Fruit fly (Drosophila melanogaster) whole organism, embryonic: ENCODE data around the gene mahe.

Experiments
- Adf1 ChIP-seq: fragments of 200-800 bp; sonication (Bioruptor generic); IDR thresholded peaks from 2 replicates; pipeline ENCODE4 v1.3.6; 2022; ENCODE audit warnings: missing biosample characterization, missing genetic modification characterization
- Bdp1 ChIP-seq: fragments of 200-800 bp; sonication (Bioruptor generic); optimal IDR thresholded peaks from 3 replicates; lab custom pipeline; 2016; ENCODE audit warnings: missing biosample characterization, missing genetic modification characterization
- Blimp-1 ChIP-seq: fragments of 200-800 bp; sonication (Bioruptor generic); optimal IDR thresholded peaks from 3 replicates; lab custom pipeline; 2018; ENCODE audit warnings: missing biosample characterization, missing genetic modification characterization, mild to moderate bottlenecking, moderate library complexity, missing genetic modification reagents
- CG11093 ChIP-seq: fragments of 200-800 bp; sonication (Bioruptor generic); IDR thresholded peaks from 3 replicates; pipeline ENCODE4 v1.3.6; 2022; ENCODE audit warnings: missing biosample characterization, missing genetic modification characterization
- CG11560 ChIP-seq: fragments of 200-800 bp; sonication (Bioruptor generic); IDR thresholded peaks from 3 replicates; pipeline ENCODE4 v1.3.6; 2022; ENCODE audit warnings: missing biosample characterization, missing genetic modification characterization
- CG12071 ChIP-seq: fragments of 200-800 bp; sonication (Bioruptor generic); optimal IDR thresholded peaks from 3 replicates; lab custom pipeline; 2018; ENCODE audit warnings: missing biosample characterization, mild to moderate bottlenecking, missing genetic modification characterization
- CG12391 ChIP-seq: fragments of 200-800 bp; sonication (Bioruptor generic); optimal IDR thresholded peaks from 3 replicates; lab custom pipeline; 2018; ENCODE audit warnings: missing biosample characterization, mild to moderate bottlenecking, missing genetic modification characterization, moderate library complexity
- CG12659 ChIP-seq: fragments of 200-800 bp; sonication (Bioruptor generic); optimal IDR thresholded peaks from 3 replicates; lab custom pipeline; 2017; ENCODE audit warnings: mild to moderate bottlenecking, missing biosample characterization, missing genetic modification reagents, missing genetic modification characterization
- CG14014 ChIP-seq: fragments of 200-800 bp; sonication (Bioruptor generic); IDR thresholded peaks from 2 replicates; pipeline ENCODE4 v1.3.6; 2022; ENCODE audit warnings: missing biosample characterization, missing genetic modification characterization
- CG17186 ChIP-seq: fragments of 200-800 bp; sonication (Bioruptor generic); optimal IDR thresholded peaks from 3 replicates; lab custom pipeline; 2017; ENCODE audit warnings: missing biosample characterization, missing genetic modification reagents, missing genetic modification characterization
- CG18476 ChIP-seq: fragments of 200-800 bp; sonication (Bioruptor generic); optimal IDR thresholded peaks from 2 replicates; lab custom pipeline; 2016; ENCODE audit warnings: missing biosample characterization, mild to moderate bottlenecking, missing genetic modification characterization
- CG32767 ChIP-seq: fragments of 200-800 bp; sonication (Bioruptor generic); IDR thresholded peaks from 2 replicates; pipeline ENCODE4 v1.3.6; 2022; ENCODE audit warnings: missing biosample characterization, missing genetic modification characterization
- CG3995 ChIP-seq: fragments of 200-800 bp; sonication (Bioruptor generic); optimal IDR thresholded peaks from 3 replicates; lab custom pipeline; 2016; ENCODE audit warnings: missing biosample characterization, missing genetic modification characterization
- CG5245 ChIP-seq: fragments of 200-800 bp; sonication (Bioruptor generic); optimal IDR thresholded peaks from 3 replicates; lab custom pipeline; 2016; ENCODE audit warnings: missing biosample characterization, missing genetic modification characterization
- CG6689 ChIP-seq: fragments of 200-800 bp; sonication (Bioruptor generic); IDR thresholded peaks from 2 replicates; pipeline ENCODE4 v1.3.6; 2022; ENCODE audit warnings: missing biosample characterization, missing genetic modification characterization
- CG7987 ChIP-seq: fragments of 200-800 bp; sonication (Bioruptor generic); optimal IDR thresholded peaks from 2 replicates; lab custom pipeline; 2018; ENCODE audit warnings: missing biosample characterization, mild to moderate bottlenecking, missing genetic modification characterization, moderate library complexity
- CoRest ChIP-seq: fragments of 200-800 bp; sonication (Bioruptor generic); optimal IDR thresholded peaks from 3 replicates; lab custom pipeline; 2018; ENCODE audit warnings: missing biosample characterization, mild to moderate bottlenecking, missing genetic modification characterization, moderate library complexity
- D ChIP-seq, 2 experiments: fragments of 200-800 bp in 1 of 2; fragments of >200 bp in 1 of 2; sonication (Bioruptor generic) in 1 of 2; optimal IDR thresholded peaks; 2 replicates in 1 of 2; 3 replicates in 1 of 2; lab custom pipeline; 2017; ENCODE audit warnings: mild to moderate bottlenecking in 1 of 2, missing biosample characterization in 1 of 2, missing genetic modification characterization in 1 of 2, missing genetic modification reagents in 1 of 2
- Dbx ChIP-seq: fragments of 200-800 bp; sonication (Bioruptor generic); IDR thresholded peaks from 3 replicates; pipeline ENCODE4 v1.3.6; 2022; ENCODE audit warnings: missing biosample characterization, missing genetic modification characterization
- Dip3 ChIP-seq: fragments of 200-800 bp; sonication (Bioruptor generic); optimal IDR thresholded peaks from 3 replicates; lab custom pipeline; 2016; ENCODE audit warnings: missing biosample characterization, missing genetic modification characterization
- Dll ChIP-seq: fragments of 200-800 bp; sonication (Bioruptor generic); IDR thresholded peaks from 4 replicates; pipeline ENCODE4 v1.3.6; 2022; ENCODE audit warnings: missing biosample characterization, missing genetic modification characterization; ENCODE audit not compliant: partially characterized antibody
- Doc2 ChIP-seq: fragments of 200-800 bp; sonication (Bioruptor generic); IDR thresholded peaks from 2 replicates; pipeline ENCODE4 v1.3.6; 2022; ENCODE audit warnings: missing biosample characterization, missing genetic modification characterization
- Doc3 ChIP-seq: fragments of 200-800 bp; sonication (Bioruptor generic); IDR thresholded peaks from 3 replicates; pipeline ENCODE4 v1.3.6; 2022; ENCODE audit warnings: missing biosample characterization, missing genetic modification characterization; ENCODE audit not compliant: partially characterized antibody
- E2f1 ChIP-seq: fragments of 200-800 bp; sonication (Bioruptor generic); IDR thresholded peaks from 2 replicates; pipeline ENCODE4 v1.3.6; 2022; ENCODE audit warnings: missing biosample characterization, missing genetic modification characterization
- H15 ChIP-seq: fragments of 200-800 bp; sonication (Bioruptor generic); IDR thresholded peaks from 3 replicates; pipeline ENCODE4 v1.3.6; 2022; ENCODE audit warnings: missing biosample characterization, missing genetic modification characterization
- HLH3B ChIP-seq: fragments of 200-800 bp; sonication (Bioruptor generic); IDR thresholded peaks from 2 replicates; pipeline ENCODE4 v1.3.6; 2022; ENCODE audit warnings: missing biosample characterization, missing genetic modification characterization
- HLH54F ChIP-seq: fragments of 200-800 bp; sonication (Bioruptor generic); optimal IDR thresholded peaks from 3 replicates; lab custom pipeline; 2016; ENCODE audit warnings: missing biosample characterization, missing genetic modification characterization
- Hr3 ChIP-seq: fragments of 200-800 bp; sonication (Bioruptor generic); optimal IDR thresholded peaks from 3 replicates; lab custom pipeline; 2016; ENCODE audit warnings: missing biosample characterization, missing genetic modification characterization
- Lpt ChIP-seq: fragments of >200 bp; optimal IDR thresholded peaks from 2 replicates; lab custom pipeline; 2018; ENCODE audit warnings: missing biosample characterization, missing genetic modification characterization
- Med ChIP-seq: fragments of 200-800 bp; sonication (Bioruptor generic); peaks from one replicate; lab custom pipeline; 2016; ENCODE audit warnings: missing biosample characterization, missing genetic modification characterization, mild to moderate bottlenecking, inconsistent platforms, moderate library complexity
- Mes4 ChIP-seq: fragments of 200-800 bp; sonication (Bioruptor generic); optimal IDR thresholded peaks from 2 replicates; lab custom pipeline; 2016; ENCODE audit warnings: missing biosample characterization, missing genetic modification characterization
- Myb ChIP-seq: fragments of 200-800 bp; sonication (Bioruptor generic); optimal IDR thresholded peaks from 2 replicates; lab custom pipeline; 2016; ENCODE audit warnings: missing biosample characterization, missing genetic modification characterization
- NK7.1 ChIP-seq: fragments of 200-800 bp; sonication (Bioruptor generic); optimal IDR thresholded peaks from 3 replicates; lab custom pipeline; 2016; ENCODE audit warnings: missing biosample characterization, missing genetic modification characterization
- Neu2 ChIP-seq: fragments of 200-800 bp; sonication (Bioruptor generic); optimal IDR thresholded peaks from 3 replicates; lab custom pipeline; 2016; ENCODE audit warnings: missing biosample characterization, missing genetic modification characterization, borderline replicate concordance
- Oli ChIP-seq: fragments of 200-800 bp; sonication (Bioruptor generic); optimal IDR thresholded peaks from 2 replicates; lab custom pipeline; 2018; ENCODE audit warnings: missing biosample characterization, mild to moderate bottlenecking, missing genetic modification characterization, moderate library complexity
- Scr ChIP-seq: fragments of 200-800 bp; sonication (Bioruptor generic); IDR thresholded peaks from 2 replicates; pipeline ENCODE4 v1.3.6; 2022; ENCODE audit warnings: missing biosample characterization, missing genetic modification characterization; ENCODE audit not compliant: partially characterized antibody
- crc ChIP-seq: fragments of 200-800 bp; sonication (Bioruptor generic); optimal IDR thresholded peaks from 2 replicates; lab custom pipeline; 2016; ENCODE audit warnings: missing biosample characterization, missing genetic modification characterization
- gem ChIP-seq: fragments of 200-800 bp; sonication (Bioruptor generic); optimal IDR thresholded peaks from 2 replicates; lab custom pipeline; 2019; ENCODE audit warnings: missing biosample characterization, mild to moderate bottlenecking, missing genetic modification characterization, moderate library complexity
- gsb-n ChIP-seq: fragments of 200-800 bp; sonication (Bioruptor generic); optimal IDR thresholded peaks from 3 replicates; lab custom pipeline; 2018; ENCODE audit warnings: missing biosample characterization, mild to moderate bottlenecking, missing genetic modification characterization
- luna ChIP-seq: fragments of 200-800 bp; sonication (Bioruptor generic); optimal IDR thresholded peaks from 2 replicates; lab custom pipeline; 2016; ENCODE audit warnings: missing biosample characterization, missing genetic modification characterization
- nerfin-1 ChIP-seq: fragments of 200-800 bp; sonication (Bioruptor generic); optimal IDR thresholded peaks from 3 replicates; lab custom pipeline; 2019; ENCODE audit warnings: missing biosample characterization, mild to moderate bottlenecking, missing genetic modification characterization, moderate library complexity
- pb ChIP-seq: fragments of 200-800 bp; sonication (Bioruptor generic); optimal IDR thresholded peaks from 3 replicates; lab custom pipeline; 2016; ENCODE audit warnings: missing biosample characterization, missing genetic modification characterization
- repo ChIP-seq: fragments of 200-800 bp; sonication (Bioruptor generic); optimal IDR thresholded peaks from 2 replicates; lab custom pipeline; 2016; ENCODE audit warnings: missing biosample characterization, missing genetic modification characterization
- schlank ChIP-seq: fragments of 200-800 bp; sonication (Bioruptor generic); optimal IDR thresholded peaks from 2 replicates; lab custom pipeline; 2018; ENCODE audit warnings: missing biosample characterization, mild to moderate bottlenecking, missing genetic modification characterization
- sens ChIP-seq: fragments of 200-800 bp; sonication (Bioruptor generic); peaks from one replicate; lab custom pipeline; 2016; ENCODE audit warnings: missing biosample characterization, missing genetic modification characterization
- slou ChIP-seq: fragments of 200-800 bp; sonication (Bioruptor generic); optimal IDR thresholded peaks from 3 replicates; lab custom pipeline; 2016; ENCODE audit warnings: missing biosample characterization, missing genetic modification characterization
- stc ChIP-seq: fragments of 200-800 bp; sonication (Bioruptor generic); IDR thresholded peaks from 2 replicates; pipeline ENCODE4 v1.3.6; 2022; ENCODE audit warnings: missing biosample characterization, missing genetic modification characterization
- yki ChIP-seq: fragments of >200 bp; optimal IDR thresholded peaks from 3 replicates; lab custom pipeline; 2018

mahe gene

dm6 chrX:7908239-7909068, 22.7 kb downstream of the mahe start, which contains the start of the genes dpr14 and spidey (continued):
- TF ChIP-seq Doc2 (GFP tag; lab: Robert Waterston, UW), result no peak; the same call in 1 of the 2 replicates
- TF ChIP-seq CG7987, result peak; percentile 78
- peak; percentile 86 for TF ChIP-seq stc (GFP tag; lab: Robert Waterston, UW)
- TF ChIP-seq Dll (GFP tag; lab: Robert Waterston, UW), result peak; percentile 49; the same call in 3 of the 4 replicates
- TF ChIP-seq luna (GFP tag; lab: Kevin White, UChicago), result peak; percentile 56
- TF ChIP-seq CG14014, result peak; percentile 93
- TF ChIP-seq Lpt (GFP tag; lab: Kevin White, UChicago), result no peak
- TF ChIP-seq Hr3, result peak; percentile 87
- peak; percentile 86 for TF ChIP-seq CG6689
- peak; percentile 86 for TF ChIP-seq Blimp-1
- TF ChIP-seq CG32767, result peak; percentile 88
- peak; percentile 79; the same call in 2 of the 3 replicates for TF ChIP-seq CG11560
- TF ChIP-seq yki (lab: Kevin White, UChicago), result no peak
- peak; percentile 92 for TF ChIP-seq CG12071 (GFP tag; lab: Kevin White, UChicago)
- peak; percentile 92 for TF ChIP-seq CG12659 (GFP tag; lab: Kevin White, UChicago)
- peak; percentile 97 for TF ChIP-seq sens (GFP tag; lab: Kevin White, UChicago)
- TF ChIP-seq Bdp1 (GFP tag; lab: Kevin White, UChicago), result peak; percentile 62
- TF ChIP-seq HLH54F, result peak; percentile 92
- peak; percentile 26 for TF ChIP-seq slou (GFP tag; lab: Kevin White, UChicago)
- TF ChIP-seq Adf1 (GFP tag; lab: Robert Waterston, UW), result peak; percentile 83; the same call in 1 of the 2 replicates
- TF ChIP-seq Myb (GFP tag; lab: Kevin White, UChicago), result peak; percentile 75
- TF ChIP-seq HLH3B (GFP tag; lab: Robert Waterston, UW), result peak; percentile 89
- peak; percentile 87 for TF ChIP-seq gsb-n (tag; lab: Kevin White, UChicago)
- TF ChIP-seq H15 (GFP tag; lab: Robert Waterston, UW), result peak; percentile 79; the same call in 2 of the 3 replicates
- TF ChIP-seq D (optimal IDR thresholded peaks at IDR 0.05; lab: Kevin White, UChicago), result no peak
- TF ChIP-seq D (GFP tag; optimal IDR thresholded peaks at IDR 0.05; lab: Kevin White, UChicago), result peak; percentile 86
- peak; percentile 38 for TF ChIP-seq NK7.1
- TF ChIP-seq nerfin-1 (tag; lab: Kevin White, UChicago), result peak; percentile 86
- TF ChIP-seq pb (GFP tag; lab: Kevin White, UChicago), result peak; percentile 22
- peak; percentile 92 for TF ChIP-seq CoRest (tag; lab: Kevin White, UChicago)
- TF ChIP-seq E2f1 (GFP tag; lab: Robert Waterston, UW), result peak; percentile 91
- 0 out of 3 replicates have a peak, but pooled peaks have one; percentile 15 for TF ChIP-seq Doc3
- peak; percentile 55 for TF ChIP-seq CG3995 (GFP tag; lab: Kevin White, UChicago)
- TF ChIP-seq Mes4 (GFP tag; lab: Kevin White, UChicago), result peak; percentile 79
- TF ChIP-seq, all 482 proteins: peak for 437

- TF ChIP-seq Dip3 (GFP tag; lab: Kevin White, UChicago), result peak; percentile 28
- TF ChIP-seq CG5245 (GFP tag; lab: Kevin White, UChicago), result peak; percentile 19
- TF ChIP-seq Oli (tag; lab: Kevin White, UChicago), result peak; percentile 33
- TF ChIP-seq Neu2 (GFP tag; lab: Kevin White, UChicago), result no peak
- TF ChIP-seq repo (GFP tag; lab: Kevin White, UChicago), result no peak
- peak; percentile 88 for TF ChIP-seq Scr (GFP tag; lab: Robert Waterston, UW)
- TF ChIP-seq Med (GFP tag; lab: Kevin White, UChicago), result peak; percentile 89
- TF ChIP-seq Dbx (GFP tag; lab: Robert Waterston, UW), result peak; percentile 25; the same call in 1 of the 3 replicates
- peak; percentile 59 for TF ChIP-seq CG12391
- peak; percentile 64 for TF ChIP-seq schlank (tag; lab: Kevin White, UChicago)
- TF ChIP-seq CG11093 (GFP tag; lab: Robert Waterston, UW), result no peak
- TF ChIP-seq CG18476 (GFP tag; lab: Kevin White, UChicago), result peak; percentile 21
- peak; percentile 50 for TF ChIP-seq gem
- TF ChIP-seq crc (GFP tag; lab: Kevin White, UChicago), result no peak
- TF ChIP-seq CG17186 (GFP tag; lab: Kevin White, UChicago), result no peak
Observed at dm6 chrX:7901153-7902038, 29.8 kb downstream of the mahe start, which contains the start of the genes RpS6 and bys. RpS6 (minus strand) TSS chrX:7901331. bys (plus strand) TSS chrX:7901880.
